Worm (Caenorhabditis elegans): Measurements from ENCODE around the gene hpo-25.

ce11 chrII:2320097-2320496 is 49.0 kb upstream of the hpo-25 start, which contains the start of gene ZK1240.3:
- TF ChIP-seq mep-1 (tag; optimal IDR thresholded peaks at IDR 0.05) = no peak
- no peak for TF ChIP-seq lsy-2 (tag; optimal IDR thresholded peaks at IDR 0.05)
- TF ChIP-seq unc-62 (GFP tag; optimal IDR thresholded peaks at IDR 0.05) = no peak
- no peak for TF ChIP-seq nhr-237 (tag; optimal IDR thresholded peaks at IDR 0.05)
- no peak for TF ChIP-seq unc-120 (tag; optimal IDR thresholded peaks at IDR 0.05; ENCODE audit: poor library complexity, severe bottlenecking)
- no peak for TF ChIP-seq sptf-1 (tag; optimal IDR thresholded peaks at IDR 0.05)
- no peak for TF ChIP-seq mab-5 (tag; optimal IDR thresholded peaks at IDR 0.05)
- TF ChIP-seq unc-39 (tag; optimal IDR thresholded peaks at IDR 0.05) = no peak
- TF ChIP-seq ceh-43 (GFP tag; optimal IDR thresholded peaks at IDR 0.05) = no peak
- TF ChIP-seq snpc-4 (tag; optimal IDR thresholded peaks at IDR 0.05) = no peak
- no peak for TF ChIP-seq nhr-12 (tag; optimal IDR thresholded peaks at IDR 0.05)
- TF ChIP-seq flh-1 (GFP tag; optimal IDR thresholded peaks at IDR 0.05) = no peak
- TF ChIP-seq blmp-1 (tag; optimal IDR thresholded peaks at IDR 0.05) = no peak
- no peak for TF ChIP-seq lin-13 (tag; optimal IDR thresholded peaks at IDR 0.05)

Data from whole organism, mixed stage, embryonic.